Worm (Caenorhabditis elegans) whole organism, L1 larva: Measurements from ENCODE around the gene K05D4.9.

ENCODE experiments used
- C04F5.9 ChIP-seq: sonication (generic microtip); optimal IDR thresholded peaks from 2 replicates; lab custom pipeline; 2016; ENCODE audit warnings: missing genetic modification characterization, missing compliant biosample characterization
- C16A3.4 ChIP-seq: fragments of 150-350 bp; optimal IDR thresholded peaks from 2 replicates; lab custom pipeline; 2014; ENCODE audit warnings: missing biosample characterization, missing genetic modification characterization
- C34B4.2 ChIP-seq: sonication (generic microtip); optimal IDR thresholded peaks from 2 replicates; lab custom pipeline; 2017; ENCODE audit warnings: mild to moderate bottlenecking, missing genetic modification characterization, missing compliant biosample characterization
- Y116A8C.19 ChIP-seq: sonication (generic microtip); optimal IDR thresholded peaks from 2 replicates; lab custom pipeline; 2016; ENCODE audit warnings: missing compliant biosample characterization, missing genetic modification characterization, borderline replicate concordance
- alr-1 ChIP-seq: fragments of 200-800 bp; sonication (Bioruptor generic); optimal IDR thresholded peaks from 2 replicates; lab custom pipeline; 2018; ENCODE audit warnings: borderline replicate concordance, mild to moderate bottlenecking, missing genetic modification characterization, missing compliant biosample characterization
- ama-1 ChIP-seq: fragments of 150-350 bp; optimal IDR thresholded peaks from 2 replicates; lab custom pipeline; 2014
- blmp-1 ChIP-seq: fragments of 150-350 bp; optimal IDR thresholded peaks from 2 replicates; lab custom pipeline; 2014; ENCODE audit warnings: missing biosample characterization, missing genetic modification characterization
- ceh-63 ChIP-seq: fragments of 200-800 bp; sonication (Bioruptor generic); optimal IDR thresholded peaks from 2 replicates; lab custom pipeline; 2018; ENCODE audit warnings: mild to moderate bottlenecking, missing genetic modification characterization, missing compliant biosample characterization
- ceh-8 ChIP-seq: fragments of 200-800 bp; sonication (Bioruptor generic); optimal IDR thresholded peaks from 2 replicates; lab custom pipeline; 2018; ENCODE audit warnings: mild to moderate bottlenecking, missing genetic modification characterization, moderate library complexity, missing compliant biosample characterization
- ceh-82 ChIP-seq, 3 experiments: fragments of 150-350 bp in 1 of 3; sonication (generic microtip) in 2 of 3; optimal IDR thresholded peaks; 2 replicates each; lab custom pipeline; 2014 to 2017; ENCODE audit warnings: missing biosample characterization in 3 of 3, missing genetic modification characterization in 3 of 3
- ces-1 ChIP-seq: fragments of 150-350 bp; optimal IDR thresholded peaks from 2 replicates; lab custom pipeline; 2014; ENCODE audit warnings: missing biosample characterization, missing genetic modification reagents, missing genetic modification characterization
- dpl-1 ChIP-seq, 3 experiments: fragments of 150-350 bp in 2 of 3; sonication (generic microtip) in 1 of 3; optimal IDR thresholded peaks; 2 replicates each; lab custom pipeline; 2014 to 2017; ENCODE audit warnings: missing biosample characterization in 3 of 3, missing genetic modification characterization in 3 of 3, missing genetic modification reagents in 3 of 3
- dsc-1 ChIP-seq: sonication (generic microtip); optimal IDR thresholded peaks from 2 replicates; lab custom pipeline; 2016; ENCODE audit warnings: mild to moderate bottlenecking, missing genetic modification characterization, missing compliant biosample characterization
- egl-13 ChIP-seq: sonication (generic microtip); optimal IDR thresholded peaks from 2 replicates; lab custom pipeline; 2016; ENCODE audit warnings: missing genotype, missing genetic modification reagents, missing genetic modification characterization, missing compliant biosample characterization
- egl-27 ChIP-seq, 2 experiments: fragments of 150-350 bp in 1 of 2; sonication (generic microtip); optimal IDR thresholded peaks; 3 replicates each; lab custom pipeline; 2017 to 2018; ENCODE audit warnings: missing biosample characterization in 2 of 2, missing genetic modification characterization in 2 of 2, missing genetic modification reagents in 2 of 2
- elt-2 ChIP-seq: sonication (generic microtip); optimal IDR thresholded peaks from 2 replicates; lab custom pipeline; 2016; ENCODE audit warnings: missing genetic modification characterization, mild to moderate bottlenecking, inconsistent platforms, missing compliant biosample characterization, missing genetic modification reagents
- elt-3 ChIP-seq, 6 experiments: fragments of 150-350 bp in 1 of 6; sonication (generic microtip); optimal IDR thresholded peaks; 2 replicates each; lab custom pipeline; 2017 to 2018; ENCODE audit warnings: missing biosample characterization in 6 of 6, missing genetic modification characterization in 6 of 6, inconsistent platforms in 1 of 6
- ets-5 ChIP-seq: fragments of 200-800 bp; sonication (Bioruptor generic); IDR thresholded peaks from 2 replicates; pipeline ENCODE4 v1.3.6; 2022; ENCODE audit warnings: missing genetic modification characterization, missing compliant biosample characterization
- fkh-4 ChIP-seq: sonication (generic microtip); optimal IDR thresholded peaks from 2 replicates; lab custom pipeline; 2016; ENCODE audit warnings: missing compliant biosample characterization, missing genetic modification characterization, borderline replicate concordance
- fkh-8 ChIP-seq: sonication (generic microtip); optimal IDR thresholded peaks from 2 replicates; lab custom pipeline; 2016; ENCODE audit warnings: mild to moderate bottlenecking, missing genetic modification characterization, missing compliant biosample characterization
- grh-1 ChIP-seq: fragments of 200-800 bp; sonication (Bioruptor generic); IDR thresholded peaks from 2 replicates; pipeline ENCODE4 v1.3.6; 2022; ENCODE audit warnings: missing genetic modification reagents, missing genetic modification characterization, missing compliant biosample characterization
- hlh-17 ChIP-seq: fragments of 200-800 bp; sonication (Bioruptor generic); optimal IDR thresholded peaks from 2 replicates; lab custom pipeline; 2018; ENCODE audit warnings: missing genetic modification characterization, mild to moderate bottlenecking, missing compliant biosample characterization, moderate library complexity, borderline replicate concordance
- hlh-4 ChIP-seq: sonication (generic microtip); optimal IDR thresholded peaks from 2 replicates; lab custom pipeline; 2016; ENCODE audit warnings: mild to moderate bottlenecking, missing genetic modification characterization, missing compliant biosample characterization
- hpl-2 ChIP-seq: fragments of 150-350 bp; optimal IDR thresholded peaks from 2 replicates; lab custom pipeline; 2014; ENCODE audit warnings: missing biosample characterization, missing genetic modification reagents, missing genetic modification characterization
- irx-1 ChIP-seq: sonication (generic microtip); optimal IDR thresholded peaks from 2 replicates; lab custom pipeline; 2016; ENCODE audit warnings: missing genetic modification characterization, missing compliant biosample characterization
- isw-1 ChIP-seq: fragments of 200-800 bp; sonication (Bioruptor generic); IDR thresholded peaks from 2 replicates; pipeline ENCODE4 v1.3.6; 2022; ENCODE audit warnings: missing genetic modification characterization, missing compliant biosample characterization
- lin-14 ChIP-seq: fragments of 200-800 bp; sonication (Bioruptor generic); optimal IDR thresholded peaks from 2 replicates; lab custom pipeline; 2018; ENCODE audit warnings: mild to moderate bottlenecking, missing genetic modification characterization, moderate library complexity, missing compliant biosample characterization
- lin-35 ChIP-seq, 2 experiments: fragments of 150-350 bp; optimal IDR thresholded peaks; 2 replicates each; lab custom pipeline; 2014; ENCODE audit warnings: missing biosample characterization in 2 of 2, missing genetic modification characterization in 2 of 2, missing genetic modification reagents in 2 of 2
- lir-3 ChIP-seq: sonication (generic microtip); optimal IDR thresholded peaks from 2 replicates; lab custom pipeline; 2016; ENCODE audit warnings: mild to moderate bottlenecking, missing genetic modification characterization, moderate library complexity, missing compliant biosample characterization; ENCODE audit not compliant: poor library complexity
- lsy-2 ChIP-seq, 2 experiments: fragments of 150-350 bp; optimal IDR thresholded peaks; 2 replicates each; lab custom pipeline; 2014; ENCODE audit warnings: missing biosample characterization in 2 of 2, missing genetic modification characterization in 2 of 2
- mab-9 ChIP-seq: fragments of 200-800 bp; sonication (Bioruptor generic); IDR thresholded peaks from 2 replicates; pipeline ENCODE4 v1.3.6; 2022; ENCODE audit warnings: missing genetic modification reagents, missing genetic modification characterization, missing compliant biosample characterization
- nhr-12 ChIP-seq: sonication (generic microtip); optimal IDR thresholded peaks from 2 replicates; lab custom pipeline; 2017; ENCODE audit warnings: missing biosample characterization, missing genetic modification characterization
- nhr-19 ChIP-seq: fragments of 200-800 bp; sonication (Bioruptor generic); conservative IDR thresholded peaks from 2 replicates; pipeline ENCODE4 v1.3.6; 2022; ENCODE audit warnings: missing genetic modification characterization, missing compliant biosample characterization
- nhr-20 ChIP-seq: sonication (generic microtip); optimal IDR thresholded peaks from 2 replicates; lab custom pipeline; 2016; ENCODE audit warnings: mild to moderate bottlenecking, missing genetic modification characterization, missing compliant biosample characterization
- nhr-47 ChIP-seq: sonication (generic microtip); optimal IDR thresholded peaks from 2 replicates; lab custom pipeline; 2016; ENCODE audit warnings: mild to moderate bottlenecking, missing genetic modification characterization, moderate library complexity, missing compliant biosample characterization
- nhr-76 ChIP-seq: sonication (generic microtip); optimal IDR thresholded peaks from 2 replicates; lab custom pipeline; 2017; ENCODE audit warnings: missing biosample characterization, missing genetic modification characterization
- nhr-77 ChIP-seq: fragments of 150-350 bp; optimal IDR thresholded peaks from 2 replicates; lab custom pipeline; 2014; ENCODE audit warnings: missing biosample characterization, missing genetic modification characterization
- nhr-84 ChIP-seq: sonication (generic microtip); optimal IDR thresholded peaks from 2 replicates; lab custom pipeline; 2017; ENCODE audit warnings: missing biosample characterization, missing genetic modification characterization
- nhr-85 ChIP-seq: sonication (generic microtip); peaks from one replicate; lab custom pipeline; 2016; ENCODE audit warnings: missing genetic modification characterization, inconsistent platforms, missing compliant biosample characterization
- nhr-90 ChIP-seq: sonication (generic microtip); optimal IDR thresholded peaks from 2 replicates; lab custom pipeline; 2016; ENCODE audit warnings: mild to moderate bottlenecking, missing genetic modification characterization, missing compliant biosample characterization; ENCODE audit not compliant: poor library complexity
- pag-3 ChIP-seq: sonication (generic microtip); optimal IDR thresholded peaks from 2 replicates; lab custom pipeline; 2017; ENCODE audit warnings: missing genetic modification characterization, mild to moderate bottlenecking, missing compliant biosample characterization, antibody characterized with exemption, borderline replicate concordance; ENCODE audit not compliant: insufficient read depth
- pax-3 ChIP-seq: fragments of 200-800 bp; sonication (Bioruptor generic); optimal IDR thresholded peaks from 2 replicates; lab custom pipeline; 2018; ENCODE audit warnings: mild to moderate bottlenecking, missing genetic modification characterization, moderate library complexity, missing compliant biosample characterization
- snpc-4 ChIP-seq: fragments of 150-350 bp; optimal IDR thresholded peaks from 2 replicates; lab custom pipeline; 2014; ENCODE audit warnings: missing biosample characterization, missing genetic modification characterization
- snu-23 ChIP-seq: sonication (generic microtip); optimal IDR thresholded peaks from 2 replicates; lab custom pipeline; 2016; ENCODE audit warnings: missing genetic modification characterization, missing compliant biosample characterization
- sox-4 ChIP-seq: sonication (generic microtip); optimal IDR thresholded peaks from 2 replicates; lab custom pipeline; 2016; ENCODE audit warnings: missing genetic modification characterization, missing compliant biosample characterization
- sup-37 ChIP-seq: fragments of 200-800 bp; sonication (Bioruptor generic); optimal IDR thresholded peaks from 2 replicates; lab custom pipeline; 2018; ENCODE audit warnings: mild to moderate bottlenecking, missing genetic modification characterization, missing compliant biosample characterization
- tbx-2 ChIP-seq: sonication (generic microtip); optimal IDR thresholded peaks from 2 replicates; lab custom pipeline; 2016; ENCODE audit warnings: missing genetic modification characterization, missing compliant biosample characterization
- unc-62 ChIP-seq: fragments of 150-350 bp; optimal IDR thresholded peaks from 2 replicates; lab custom pipeline; 2014; ENCODE audit warnings: missing biosample characterization, missing genetic modification reagents, missing genetic modification characterization
- unc-98 ChIP-seq: fragments of 200-800 bp; sonication (Bioruptor generic); IDR thresholded peaks from 2 replicates; pipeline ENCODE4 v1.3.6; 2022; ENCODE audit warnings: missing genetic modification characterization, missing compliant biosample characterization
- vab-15 ChIP-seq: sonication (generic microtip); optimal IDR thresholded peaks from 2 replicates; lab custom pipeline; 2017; ENCODE audit warnings: missing genotype, mild to moderate bottlenecking, missing genetic modification characterization, missing compliant biosample characterization
- xbp-1 ChIP-seq: sonication (generic microtip); optimal IDR thresholded peaks from 2 replicates; lab custom pipeline; 2016; ENCODE audit warnings: missing genetic modification characterization, missing compliant biosample characterization
- zag-1 ChIP-seq: fragments of 150-350 bp; optimal IDR thresholded peaks from 2 replicates; lab custom pipeline; 2014; ENCODE audit warnings: missing biosample characterization, missing genetic modification characterization

The K05D4.9 gene

DNA sequence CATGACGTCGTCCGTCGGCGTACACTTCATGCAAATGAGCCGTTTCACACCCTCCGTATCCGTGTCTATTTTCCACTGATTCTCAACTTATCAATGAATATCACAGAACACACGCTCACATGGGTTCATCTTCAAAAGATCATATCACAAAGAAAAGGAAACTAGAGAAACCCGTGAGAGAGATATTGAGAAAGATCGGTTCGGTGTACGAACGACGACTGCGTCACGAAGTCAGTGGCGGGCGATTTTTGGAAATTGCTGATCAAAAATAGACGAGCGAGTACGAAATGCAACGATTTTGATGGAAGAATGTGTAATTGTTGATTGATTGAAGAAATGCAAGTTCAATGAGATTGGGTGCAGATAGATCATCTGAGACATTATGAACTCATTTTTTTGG is 41.7 kb upstream of the K05D4.9 start:
- TF ChIP-seq hlh-4 (tag; lab: Kevin White, UChicago), result no peak
- no peak for TF ChIP-seq egl-13 (tag; lab: Kevin White, UChicago)
- peak; percentile 64 for TF ChIP-seq snu-23 (GFP tag; lab: Kevin White, UChicago)
- TF ChIP-seq elt-3 (tag; optimal IDR thresholded peaks at IDR 0.05; lab: Kevin White, UChicago), result peak in 5 of 6 experiments; percentile 67 to 92 (median 79)
- no peak for TF ChIP-seq nhr-84 (tag; lab: Kevin White, UChicago)
- no peak for TF ChIP-seq zag-1 (tag; lab: Kevin White, UChicago)
- no peak for TF ChIP-seq ama-1 (lab: Kevin White, UChicago)
- TF ChIP-seq ceh-82 (tag; optimal IDR thresholded peaks at IDR 0.05; lab: Kevin White, UChicago), result no peak
- TF ChIP-seq nhr-76, result no peak
- TF ChIP-seq Y116A8C.19 (tag; lab: Kevin White, UChicago), result no peak
- no peak for TF ChIP-seq xbp-1 (tag; lab: Kevin White, UChicago)
- TF ChIP-seq hlh-17 (GFP tag; lab: Kevin White, UChicago), result no peak
- TF ChIP-seq dpl-1 (GFP tag; optimal IDR thresholded peaks at IDR 0.05; lab: Kevin White, UChicago), result peak in 1 of 3 experiments; percentile 3
- no peak for TF ChIP-seq pag-3 (tag; lab: Kevin White, UChicago)
- TF ChIP-seq lsy-2 (tag; optimal IDR thresholded peaks at IDR 0.05; lab: Kevin White, UChicago), result peak in 1 of 2 experiments; percentile 14
- TF ChIP-seq nhr-20, result peak; percentile 86
- no peak for TF ChIP-seq unc-62 (GFP tag; lab: Kevin White, UChicago)
- no peak for TF ChIP-seq pax-3
- TF ChIP-seq nhr-85, result peak; percentile 96
- no peak for TF ChIP-seq nhr-12
- no peak for TF ChIP-seq ets-5 (GFP tag; lab: Robert Waterston, UW)
- TF ChIP-seq lin-14, result peak; percentile 76
- no peak for TF ChIP-seq ceh-63 (GFP tag; lab: Kevin White, UChicago)
- TF ChIP-seq ceh-8 (GFP tag; lab: Kevin White, UChicago), result no peak
- peak; percentile 10 for TF ChIP-seq nhr-90 (tag; lab: Kevin White, UChicago)
- no peak for TF ChIP-seq snpc-4 (tag; lab: Kevin White, UChicago)
- TF ChIP-seq mab-9, result no peak
- no peak for TF ChIP-seq unc-98 (GFP tag; lab: Robert Waterston, UW)
- TF ChIP-seq tbx-2 (tag; lab: Kevin White, UChicago), result no peak
- TF ChIP-seq dsc-1 (tag; lab: Kevin White, UChicago), result no peak
- TF ChIP-seq nhr-77 (tag; lab: Kevin White, UChicago), result no peak
- no peak for TF ChIP-seq vab-15
- no peak for TF ChIP-seq sup-37 (GFP tag; lab: Kevin White, UChicago)
- TF ChIP-seq elt-2, result no peak
- TF ChIP-seq fkh-4 (tag; lab: Kevin White, UChicago), result no peak
- no peak for TF ChIP-seq nhr-47 (tag; lab: Kevin White, UChicago)
- TF ChIP-seq egl-27 (tag; optimal IDR thresholded peaks at IDR 0.05; lab: Kevin White, UChicago), result no peak
- TF ChIP-seq alr-1 (tag; lab: Kevin White, UChicago), result no peak
- TF ChIP-seq blmp-1, result peak; percentile 85
- TF ChIP-seq C04F5.9, result no peak
- no peak for TF ChIP-seq C34B4.2 (tag; lab: Kevin White, UChicago)
- TF ChIP-seq grh-1 (GFP tag; lab: Robert Waterston, UW), result peak; percentile 39; the same call in 1 of the 2 replicates
- peak; percentile 75 for TF ChIP-seq nhr-19 (GFP tag; lab: Robert Waterston, UW)
- TF ChIP-seq fkh-8 (tag; lab: Kevin White, UChicago), result no peak
- TF ChIP-seq isw-1, result no peak
- TF ChIP-seq sox-4, result no peak
- peak in 1 of 2 experiments; percentile 42 for TF ChIP-seq lin-35 (GFP tag; optimal IDR thresholded peaks at IDR 0.05; lab: Kevin White, UChicago)
- no peak for TF ChIP-seq C16A3.4 (tag; lab: Kevin White, UChicago)
- TF ChIP-seq ces-1 (GFP tag; lab: Kevin White, UChicago), result no peak
- TF ChIP-seq irx-1 (tag; lab: Kevin White, UChicago), result no peak
- no peak for TF ChIP-seq hpl-2 (GFP tag; lab: Kevin White, UChicago)
- no peak for TF ChIP-seq lir-3 (tag; lab: Kevin White, UChicago)
